Fruit fly (Drosophila melanogaster) whole organism: ENCODE data around the gene CG42232.

Experiments
- CG8478 ChIP-seq: fragments of >200 bp; optimal IDR thresholded peaks from 2 replicates; lab custom pipeline; 2018; ENCODE audit warnings: inconsistent platforms
- EcR ChIP-seq, 2 experiments: fragments of >200 bp; optimal IDR thresholded peaks; 2 replicates each; lab custom pipeline; 2017; ENCODE audit warnings: missing biosample characterization in 2 of 2, missing genetic modification characterization in 2 of 2, missing genetic modification reagents in 2 of 2
- pan ChIP-seq: fragments of >200 bp; optimal IDR thresholded peaks from 2 replicates; lab custom pipeline; 2017
- psq ChIP-seq: fragments of >200 bp; optimal IDR thresholded peaks from 2 replicates; lab custom pipeline; 2017
- usp ChIP-seq: fragments of >200 bp; optimal IDR thresholded peaks from 2 replicates; lab custom pipeline; 2017; ENCODE audit warnings: missing biosample characterization, missing genetic modification characterization, mixed read lengths

- TF ChIP-seq pan (lab: Kevin White, UChicago) (no peak), psq (lab: Kevin White, UChicago) (no peak), usp (GFP tag; lab: Kevin White, UChicago) (no peak), EcR (GFP tag; optimal IDR thresholded peaks at IDR 0.05; lab: Kevin White, UChicago) (no peak), CG8478 (lab: Kevin White, UChicago) (no peak)
Observed at dm6 chr3R:16430381-16430780, 39.1 kb downstream of the CG42232 start, which contains the start of gene CG31279.
